Worm (Caenorhabditis elegans) whole organism, L4 larva: Measurements from ENCODE around the gene srv-13.

Experiments used
- D1046.2 ChIP-seq: fragments of 200-800 bp; sonication (Bioruptor generic); IDR thresholded peaks from 2 replicates; pipeline ENCODE4 v1.3.6; 2022; ENCODE audit warnings: missing genetic modification characterization, missing compliant biosample characterization
- F49E8.2 ChIP-seq: sonication (generic microtip); optimal IDR thresholded peaks from 2 replicates; lab custom pipeline; 2016; ENCODE audit warnings: missing compliant biosample characterization, mild to moderate bottlenecking, missing genetic modification characterization, borderline replicate concordance
- R02D3.7 ChIP-seq: fragments of 150-350 bp; sonication (generic microtip); optimal IDR thresholded peaks from 3 replicates; lab custom pipeline; 2014; ENCODE audit warnings: missing biosample characterization, missing genetic modification characterization
- T20F7.1 ChIP-seq: fragments of 200-800 bp; sonication (Bioruptor generic); optimal IDR thresholded peaks from 2 replicates; lab custom pipeline; 2018; ENCODE audit warnings: mild to moderate bottlenecking, missing genetic modification characterization, missing compliant biosample characterization
- Y48G9A.11 ChIP-seq: fragments of 200-800 bp; sonication (Bioruptor generic); IDR thresholded peaks from 2 replicates; pipeline ENCODE4 v1.3.6; 2022; ENCODE audit warnings: missing genetic modification reagents, missing genetic modification characterization, missing compliant biosample characterization
- aha-1 ChIP-seq: fragments of 150-350 bp; peaks from one replicate; lab custom pipeline; 2014; ENCODE audit warnings: missing biosample characterization, missing genetic modification characterization
- arid-1 ChIP-seq: fragments of 200-800 bp; sonication (Bioruptor generic); conservative IDR thresholded peaks from 2 replicates; pipeline ENCODE4 v1.3.6; 2022; ENCODE audit warnings: missing genetic modification reagents, missing genetic modification characterization, missing compliant biosample characterization
- ceh-20 ChIP-seq: fragments of 200-800 bp; sonication (Bioruptor generic); IDR thresholded peaks from 2 replicates; pipeline ENCODE4 v1.3.6; 2022; ENCODE audit warnings: missing genetic modification reagents, missing genetic modification characterization, missing compliant biosample characterization
- ceh-44 ChIP-seq: fragments of 200-800 bp; sonication (Bioruptor generic); IDR thresholded peaks from 2 replicates; pipeline ENCODE4 v1.3.6; 2022; ENCODE audit warnings: missing genetic modification reagents, missing genetic modification characterization, missing compliant biosample characterization
- daf-16 ChIP-seq, 3 experiments: sonication (generic microtip); optimal IDR thresholded peaks; 2 replicates each; lab custom pipeline; 2016 to 2017; ENCODE audit warnings: missing genetic modification characterization in 3 of 3, missing genetic modification reagents in 3 of 3, mild to moderate bottlenecking in 2 of 3, missing compliant biosample characterization in 2 of 3, missing biosample characterization in 1 of 3, moderate library complexity in 1 of 3
- dpl-1 ChIP-seq: fragments of 150-350 bp; optimal IDR thresholded peaks from 2 replicates; lab custom pipeline; 2014; ENCODE audit warnings: missing biosample characterization, missing genetic modification reagents, missing genetic modification characterization
- egl-27 ChIP-seq: sonication (generic microtip); optimal IDR thresholded peaks from 3 replicates; lab custom pipeline; 2017; ENCODE audit warnings: missing biosample characterization, missing genetic modification reagents, missing genetic modification characterization
- fkh-10 ChIP-seq: fragments of 150-350 bp; optimal IDR thresholded peaks from 2 replicates; lab custom pipeline; 2014; ENCODE audit warnings: missing biosample characterization, missing genetic modification reagents, missing genetic modification characterization
- hmg-1.1 ChIP-seq: fragments of 200-800 bp; sonication (Bioruptor generic); IDR thresholded peaks from 2 replicates; pipeline ENCODE4 v1.3.6; 2022; ENCODE audit warnings: missing genetic modification reagents, missing genetic modification characterization, missing compliant biosample characterization
- lim-7 ChIP-seq: fragments of 200-800 bp; sonication (Bioruptor generic); IDR thresholded peaks from 2 replicates; pipeline ENCODE4 v1.3.6; 2022; ENCODE audit warnings: missing genetic modification characterization, missing compliant biosample characterization
- lin-1 ChIP-seq: fragments of 200-800 bp; sonication (Bioruptor generic); IDR thresholded peaks from 2 replicates; pipeline ENCODE4 v1.3.6; 2022; ENCODE audit warnings: missing genetic modification reagents, missing genetic modification characterization, missing compliant biosample characterization
- lin-38 ChIP-seq: fragments of 200-800 bp; sonication (Bioruptor generic); IDR thresholded peaks from 2 replicates; pipeline ENCODE4 v1.3.6; 2022; ENCODE audit warnings: missing genetic modification reagents, missing genetic modification characterization, missing compliant biosample characterization
- lin-39 ChIP-seq: fragments of 150-350 bp; optimal IDR thresholded peaks from 2 replicates; lab custom pipeline; 2014; ENCODE audit warnings: missing biosample characterization, missing genetic modification reagents, missing genetic modification characterization
- madf-5 ChIP-seq, 2 experiments: fragments of 200-800 bp; sonication (Bioruptor generic); IDR thresholded peaks; 2 replicates each; pipeline ENCODE4 v1.3.6; 2022; ENCODE audit warnings: missing compliant biosample characterization in 2 of 2, missing genetic modification characterization in 2 of 2
- mdl-1 ChIP-seq, 2 experiments: fragments of 150-350 bp in 1 of 2; sonication (generic microtip) in 1 of 2; optimal IDR thresholded peaks; 2 replicates each; lab custom pipeline; 2014 to 2017; ENCODE audit warnings: missing biosample characterization in 2 of 2, missing genetic modification characterization in 2 of 2
- mdt-29 ChIP-seq: fragments of 200-800 bp; sonication (Bioruptor generic); IDR thresholded peaks from 2 replicates; pipeline ENCODE4 v1.3.6; 2022; ENCODE audit warnings: missing genetic modification reagents, missing genetic modification characterization, missing compliant biosample characterization
- nhr-41 ChIP-seq: fragments of 200-800 bp; sonication (Bioruptor generic); IDR thresholded peaks from 2 replicates; pipeline ENCODE4 v1.3.6; 2022; ENCODE audit warnings: missing genetic modification reagents, missing genetic modification characterization, missing compliant biosample characterization
- nhr-42 ChIP-seq: fragments of 200-800 bp; sonication (Bioruptor generic); IDR thresholded peaks from 2 replicates; pipeline ENCODE4 v1.3.6; 2022; ENCODE audit warnings: missing genetic modification characterization, missing compliant biosample characterization
- nhr-48 ChIP-seq: sonication (generic microtip); optimal IDR thresholded peaks from 2 replicates; lab custom pipeline; 2016; ENCODE audit warnings: mild to moderate bottlenecking, missing genetic modification characterization, missing compliant biosample characterization
- pha-4 ChIP-seq, 2 experiments: fragments of 150-350 bp in 1 of 2; fragments of 200-800 bp in 1 of 2; sonication (Bioruptor generic) in 1 of 2; IDR thresholded peaks in 1 of 2; optimal IDR thresholded peaks in 1 of 2; 2 replicates each; pipeline versions ENCODE4 v1.3.6 to Lab custom; 2014 to 2022; ENCODE audit warnings: missing genetic modification characterization in 2 of 2, missing genetic modification reagents in 2 of 2, missing biosample characterization in 1 of 2, missing compliant biosample characterization in 1 of 2
- pqm-1 ChIP-seq: sonication (generic microtip); optimal IDR thresholded peaks from 2 replicates; lab custom pipeline; 2017; ENCODE audit warnings: missing biosample characterization, missing genetic modification characterization
- set-16 ChIP-seq: fragments of 200-800 bp; sonication (Bioruptor generic); IDR thresholded peaks from 2 replicates; pipeline ENCODE4 v1.3.6; 2022; ENCODE audit warnings: missing genetic modification reagents, missing genetic modification characterization, missing compliant biosample characterization
- snpc-1.2 ChIP-seq: fragments of 200-800 bp; sonication (Bioruptor generic); IDR thresholded peaks from 2 replicates; pipeline ENCODE4 v1.3.6; 2022; ENCODE audit warnings: missing genetic modification reagents, missing genetic modification characterization, missing compliant biosample characterization
- unc-130 ChIP-seq: sonication (generic microtip); optimal IDR thresholded peaks from 2 replicates; lab custom pipeline; 2016; ENCODE audit warnings: missing genetic modification reagents, missing genetic modification characterization, missing compliant biosample characterization
- unc-39 ChIP-seq: sonication (generic microtip); optimal IDR thresholded peaks from 2 replicates; lab custom pipeline; 2017; ENCODE audit warnings: missing biosample characterization, missing genetic modification characterization
- zip-2 ChIP-seq: fragments of 150-350 bp; optimal IDR thresholded peaks from 2 replicates; lab custom pipeline; 2014; ENCODE audit warnings: missing biosample characterization, missing genetic modification characterization
- ztf-7 ChIP-seq: fragments of 150-350 bp; optimal IDR thresholded peaks from 2 replicates; lab custom pipeline; 2014; ENCODE audit warnings: missing biosample characterization, missing genetic modification characterization

Gene srv-13

DNA sequence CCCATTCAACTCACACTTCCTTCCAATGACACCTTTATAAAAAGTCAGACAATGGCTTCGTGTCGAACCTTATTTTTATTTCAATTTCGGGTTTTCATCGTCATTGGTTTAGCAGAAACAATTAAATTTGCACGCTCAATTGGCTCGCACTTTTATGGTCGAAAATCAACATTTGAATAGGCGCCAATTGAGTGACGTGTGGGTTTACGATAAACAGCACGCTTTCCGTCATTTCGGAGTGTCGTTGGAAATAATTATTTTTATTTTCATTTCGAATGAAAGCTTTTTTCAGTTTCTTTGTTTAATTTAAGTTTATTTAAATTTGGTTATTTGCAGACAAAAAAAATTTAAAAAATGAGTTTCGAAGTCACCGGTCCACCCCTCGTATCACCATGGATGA, 10.2 kb downstream of the srv-13 start, which contains the start of gene exos-2:
TSS of gene exos-2 (plus strand) at position 330 of the 400 bp plus-strand sequence.
- TF ChIP-seq nhr-48 (tag; lab: Kevin White, UChicago) (no peak), lim-7 (no peak), zip-2 (tag; lab: Kevin White, UChicago) (no peak), hmg-1.1 (GFP tag; lab: Robert Waterston, UW) (0 out of 2 replicates have a peak, but pooled peaks have one; percentile 12), lin-38 (GFP tag; lab: Robert Waterston, UW) (peak; percentile 46), T20F7.1 (GFP tag; lab: Kevin White, UChicago) (peak; percentile 98), lin-39 (tag; lab: Kevin White, UChicago) (no peak), R02D3.7 (tag; lab: Kevin White, UChicago) (peak; percentile 95), Y48G9A.11 (GFP tag; lab: Robert Waterston, UW) (peak; percentile 99), aha-1 (peak; percentile 35), dpl-1 (peak; percentile 96), fkh-10 (GFP tag; lab: Kevin White, UChicago) (peak; percentile 32), pha-4 (GFP tag; IDR thresholded peaks at IDR 0.05; lab: Robert Waterston, UW) (no peak), pha-4 (tag; optimal IDR thresholded peaks at IDR 0.05; lab: Kevin White, UChicago) (peak; percentile 17)

DNA sequence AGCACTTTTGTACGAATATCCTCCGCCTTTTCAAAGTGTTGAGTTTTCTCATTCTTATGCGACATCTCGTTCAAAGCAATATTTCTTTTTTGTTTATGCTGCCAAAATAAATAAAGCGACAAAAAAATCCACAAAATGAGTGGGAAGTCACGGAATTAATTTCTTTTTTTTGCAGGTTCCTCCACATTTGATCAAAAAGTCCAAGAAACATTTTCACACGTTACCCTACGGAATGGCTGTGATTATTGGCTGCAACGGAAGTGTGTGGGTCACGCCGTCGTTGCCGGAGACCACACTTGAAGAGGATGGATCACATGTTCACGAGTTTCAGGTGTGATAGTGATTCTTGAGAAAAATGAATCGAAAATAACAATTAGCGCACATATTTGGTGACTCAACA, 11.6 kb downstream of the srv-13 start, which contains the start of gene Y73B6BL.22:
TSS of gene Y73B6BL.22 (minus strand) at position 101 of the 400 bp plus-strand sequence.
- peak; percentile 8 for TF ChIP-seq aha-1
- no peak for TF ChIP-seq lin-1
- TF ChIP-seq, all 104 proteins: peak for 1

DNA sequence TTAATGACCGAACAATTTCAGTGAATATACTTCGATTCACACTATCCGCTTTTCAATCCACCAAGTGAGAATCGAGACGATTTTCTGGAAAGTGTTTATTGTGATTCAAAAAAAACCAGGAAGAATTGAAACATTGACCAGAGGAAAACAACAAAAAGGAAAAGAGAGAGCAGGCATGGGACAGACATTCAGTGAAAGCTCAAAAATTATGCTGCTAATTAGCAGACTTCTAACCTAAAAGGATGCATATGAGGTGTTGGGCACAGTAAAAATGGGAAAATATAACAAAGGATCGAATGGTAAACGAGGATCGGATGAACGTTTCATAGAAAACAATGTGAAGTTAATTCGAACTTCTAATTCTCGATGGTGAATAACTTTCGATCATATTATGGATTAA, 12.6 kb downstream of the srv-13 start:
- peak; percentile 20 for TF ChIP-seq F49E8.2 (tag; lab: Kevin White, UChicago)
- TF ChIP-seq mdl-1 (tag; optimal IDR thresholded peaks at IDR 0.05; lab: Kevin White, UChicago) = no peak
- TF ChIP-seq, all 104 proteins: peak for 1

DNA sequence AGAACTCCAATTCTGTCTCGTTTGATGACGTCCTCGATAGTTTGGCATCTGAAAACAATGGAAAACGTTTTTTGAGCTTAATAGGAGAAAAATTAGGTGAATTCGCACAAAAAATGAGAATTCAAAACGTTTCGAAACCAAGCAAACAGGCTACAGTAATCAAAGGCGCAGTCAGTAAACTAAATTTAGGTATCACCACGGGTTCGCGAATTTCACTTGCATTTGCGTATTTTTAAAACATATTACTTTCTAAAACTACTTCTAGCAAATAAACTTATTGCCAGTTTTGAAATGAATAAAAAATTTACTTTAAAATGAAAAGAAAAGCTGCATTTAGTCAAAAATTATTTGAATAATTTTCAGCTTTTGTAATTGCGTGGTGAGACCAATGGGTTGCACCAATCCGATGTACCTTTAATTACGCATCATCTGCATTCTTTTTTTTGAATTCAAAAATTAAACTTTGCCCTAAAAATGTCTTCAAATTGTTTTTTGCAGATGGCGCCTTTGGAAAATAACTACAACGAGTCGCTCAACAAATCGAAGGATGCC, 14.1 kb downstream of the srv-13 start, which contains the start of the genes Y73B6BL.23 and htp-2:
TSS of gene Y73B6BL.23 (minus strand) at position 51 of the 552 bp plus-strand sequence.
TSS of gene htp-2 (plus strand) at position 492 of the 552 bp plus-strand sequence.
- no peak for TF ChIP-seq lin-1
- no peak for TF ChIP-seq unc-39 (tag; lab: Kevin White, UChicago)
- TF ChIP-seq nhr-48 (tag; lab: Kevin White, UChicago) = no peak
- no peak for TF ChIP-seq lim-7
- no peak for TF ChIP-seq ceh-20 (GFP tag; lab: Robert Waterston, UW)
- TF ChIP-seq mdt-29 (GFP tag; lab: Robert Waterston, UW) = no peak

DNA sequence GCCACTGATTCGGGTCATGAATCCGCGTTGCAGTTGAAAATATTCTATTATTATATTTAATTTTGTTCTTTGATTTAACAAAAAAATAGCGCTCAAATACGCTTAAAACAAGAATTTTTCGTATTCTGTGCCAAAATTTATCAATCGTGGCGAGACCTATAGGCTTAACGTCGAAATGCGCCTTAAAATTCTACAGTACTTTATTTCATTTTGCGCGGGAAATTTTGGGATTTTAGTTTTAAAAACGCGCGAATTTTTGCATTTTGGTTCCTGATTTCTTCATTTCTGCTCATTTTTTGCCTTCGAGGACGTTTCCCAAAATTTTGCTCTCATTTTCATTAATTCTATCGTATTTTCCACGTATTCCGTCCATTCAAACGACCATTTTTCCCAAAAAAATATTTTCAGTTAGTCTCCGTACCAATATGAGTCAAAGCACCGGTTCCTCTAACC, 16.2 kb downstream of the srv-13 start, which contains the start of gene puf-11:
TSS of gene puf-11 (plus strand) at position 403 of the 453 bp plus-strand sequence.
- TF ChIP-seq unc-130 (GFP tag; lab: Kevin White, UChicago) (peak; percentile 80), madf-5 (GFP tag; IDR thresholded peaks at IDR 0.05; lab: Robert Waterston, UW) (no peak), snpc-1.2 (GFP tag; lab: Robert Waterston, UW) (peak; percentile 91), lin-38 (GFP tag; lab: Robert Waterston, UW) (peak; percentile 67), F49E8.2 (tag; lab: Kevin White, UChicago) (peak; percentile 78), Y48G9A.11 (GFP tag; lab: Robert Waterston, UW) (peak; percentile 87), ceh-44 (GFP tag; lab: Robert Waterston, UW) (no peak)

DNA sequence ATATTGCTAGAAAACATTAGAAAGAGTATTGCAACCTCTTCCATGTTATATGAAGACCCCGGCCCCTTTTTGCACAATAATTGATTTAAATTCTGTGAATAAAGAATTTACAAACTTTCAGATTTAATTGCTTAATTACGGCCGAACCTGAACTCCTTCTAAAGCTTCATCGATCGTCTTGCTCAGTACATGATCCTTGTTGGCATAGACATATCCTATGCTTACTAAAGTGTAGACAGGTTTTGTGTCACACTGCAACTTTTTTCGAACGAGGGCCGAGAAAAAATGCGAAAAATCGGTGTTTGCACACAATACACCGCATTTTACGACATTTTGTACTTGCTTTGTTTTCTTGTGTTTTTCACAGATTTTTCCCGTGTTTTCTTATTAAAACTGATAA, 18.4 kb downstream of the srv-13 start:
- TF ChIP-seq snpc-1.2 (GFP tag; lab: Robert Waterston, UW) (peak; percentile 92), lin-38 (GFP tag; lab: Robert Waterston, UW) (peak; percentile 51; the same call in 1 of the 2 replicates), Y48G9A.11 (GFP tag; lab: Robert Waterston, UW) (peak; percentile 62)

DNA sequence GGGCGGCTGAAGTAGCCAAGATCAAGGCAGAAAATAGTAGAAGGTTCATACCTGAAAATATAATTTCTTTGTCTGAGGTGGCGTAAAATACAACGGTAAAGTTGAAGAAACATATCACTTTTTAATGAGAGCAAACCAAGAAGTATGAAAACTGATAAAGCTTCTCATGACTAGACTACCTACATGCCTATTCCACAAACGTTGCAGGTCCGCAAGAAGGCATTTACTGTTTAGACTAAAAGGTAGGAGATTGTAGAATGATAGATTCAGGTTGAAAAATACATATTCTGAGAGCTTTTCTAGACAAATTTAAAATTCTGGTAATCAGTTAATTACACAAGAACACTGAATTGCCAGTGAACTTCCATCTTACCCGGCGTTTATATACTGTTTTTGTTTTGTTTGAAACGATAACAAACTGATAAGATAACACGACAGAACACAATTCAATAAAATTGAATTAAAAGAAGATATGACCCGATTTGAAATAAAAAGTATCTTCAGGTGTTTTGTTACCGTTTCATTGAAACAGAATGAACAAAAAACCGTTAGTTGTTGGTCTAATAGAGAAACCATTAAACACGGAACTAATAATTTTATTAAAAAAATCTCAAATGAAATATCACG, 21.2 kb downstream of the srv-13 start, which contains the start of gene acp-6:
TSS of gene acp-6 (minus strand) at position 51 of the 627 bp plus-strand sequence.
- TF ChIP-seq arid-1 = no peak
- TF ChIP-seq egl-27 = no peak
- no peak for TF ChIP-seq set-16
- no peak for TF ChIP-seq daf-16 (GFP tag; optimal IDR thresholded peaks at IDR 0.05; lab: Kevin White, UChicago)
- no peak for TF ChIP-seq daf-16 (tag; optimal IDR thresholded peaks at IDR 0.05; lab: Kevin White, UChicago)
- TF ChIP-seq mdt-29 (GFP tag; lab: Robert Waterston, UW) = no peak
- TF ChIP-seq D1046.2 (GFP tag; lab: Robert Waterston, UW) = no peak
- no peak for TF ChIP-seq R02D3.7 (tag; lab: Kevin White, UChicago)
- TF ChIP-seq nhr-42 = no peak
- no peak for TF ChIP-seq nhr-41 (GFP tag; lab: Robert Waterston, UW)
- no peak for TF ChIP-seq ztf-7 (tag; lab: Kevin White, UChicago)
- no peak for TF ChIP-seq pqm-1 (tag; lab: Kevin White, UChicago)
- TF ChIP-seq lin-39 (tag; lab: Kevin White, UChicago) = no peak
- TF ChIP-seq, all 104 proteins: peak for 0
